Fruit fly (Drosophila melanogaster) whole organism: ENCODE data around the gene CG8668.

Source experiments
- CG8478 ChIP-seq: fragments of >200 bp; optimal IDR thresholded peaks from 2 replicates; lab custom pipeline; 2018; ENCODE audit warnings: inconsistent platforms
- Dll ChIP-seq: fragments of >200 bp; optimal IDR thresholded peaks from 2 replicates; lab custom pipeline; 2017
- EcR ChIP-seq, 2 experiments: fragments of >200 bp; optimal IDR thresholded peaks; 2 replicates each; lab custom pipeline; 2017; ENCODE audit warnings: missing biosample characterization in 2 of 2, missing genetic modification characterization in 2 of 2, missing genetic modification reagents in 2 of 2
- pan ChIP-seq: fragments of >200 bp; optimal IDR thresholded peaks from 2 replicates; lab custom pipeline; 2017
- psq ChIP-seq: fragments of >200 bp; optimal IDR thresholded peaks from 2 replicates; lab custom pipeline; 2017

- no peak for TF ChIP-seq CG8478 (lab: Kevin White, UChicago)
- TF ChIP-seq psq (lab: Kevin White, UChicago), result no peak
- no peak for TF ChIP-seq EcR (GFP tag; optimal IDR thresholded peaks at IDR 0.05; lab: Kevin White, UChicago)
- no peak for TF ChIP-seq Dll
- TF ChIP-seq pan (lab: Kevin White, UChicago), result no peak
These were observed 44.7 kb downstream of the CG8668 start for dm6 chr2L:8171544-8171943.
